Worm (Caenorhabditis elegans) whole organism, late embryonic: ENCODE results near the gene F26F2.13.

ENCODE experiments used
- C38D4.7 ChIP-seq: fragments of 200-800 bp; sonication (Bioruptor generic); optimal IDR thresholded peaks from 2 replicates; lab custom pipeline; 2018; ENCODE audit warnings: mild to moderate bottlenecking, missing genetic modification characterization, moderate library complexity, missing compliant biosample characterization
- F13H6.1 ChIP-seq: sonication (generic microtip); optimal IDR thresholded peaks from 2 replicates; lab custom pipeline; 2016; ENCODE audit warnings: missing genetic modification characterization, missing compliant biosample characterization
- K02D7.2 ChIP-seq: sonication (generic microtip); optimal IDR thresholded peaks from 2 replicates; lab custom pipeline; 2017; ENCODE audit warnings: mild to moderate bottlenecking, missing genetic modification characterization, missing compliant biosample characterization
- K09A11.1 ChIP-seq: sonication (generic microtip); optimal IDR thresholded peaks from 2 replicates; lab custom pipeline; 2017; ENCODE audit warnings: antibody characterized with exemption, mild to moderate bottlenecking, missing genetic modification characterization, missing compliant biosample characterization; ENCODE audit not compliant: insufficient read depth
- T23F11.4 ChIP-seq: fragments of 200-800 bp; sonication (Bioruptor generic); optimal IDR thresholded peaks from 2 replicates; lab custom pipeline; 2018; ENCODE audit warnings: mild to moderate bottlenecking, missing genetic modification characterization, missing compliant biosample characterization
- Y22D7AL.16 ChIP-seq: sonication (generic microtip); optimal IDR thresholded peaks from 2 replicates; lab custom pipeline; 2016; ENCODE audit warnings: missing genetic modification characterization, missing compliant biosample characterization
- ama-1 ChIP-seq: fragments of 150-350 bp; optimal IDR thresholded peaks from 2 replicates; lab custom pipeline; 2014
- ceh-14 ChIP-seq: sonication (generic microtip); optimal IDR thresholded peaks from 2 replicates; lab custom pipeline; 2016; ENCODE audit warnings: missing genotype, missing genetic modification characterization, missing compliant biosample characterization
- ceh-18 ChIP-seq: sonication (generic microtip); optimal IDR thresholded peaks from 2 replicates; lab custom pipeline; 2016; ENCODE audit warnings: missing genetic modification characterization, missing compliant biosample characterization
- ceh-2 ChIP-seq: sonication (generic microtip); optimal IDR thresholded peaks from 2 replicates; lab custom pipeline; 2016; ENCODE audit warnings: missing genotype, missing genetic modification characterization, missing compliant biosample characterization
- ceh-31 ChIP-seq: sonication (generic microtip); optimal IDR thresholded peaks from 2 replicates; lab custom pipeline; 2016; ENCODE audit warnings: missing genetic modification characterization, missing compliant biosample characterization
- ceh-48 ChIP-seq: sonication (generic microtip); optimal IDR thresholded peaks from 2 replicates; lab custom pipeline; 2016; ENCODE audit warnings: missing genetic modification characterization, inconsistent platforms, missing compliant biosample characterization
- ceh-6 ChIP-seq: fragments of 200-800 bp; sonication (Bioruptor generic); optimal IDR thresholded peaks from 2 replicates; lab custom pipeline; 2018; ENCODE audit warnings: mild to moderate bottlenecking, missing genetic modification characterization, missing compliant biosample characterization
- ceh-9 ChIP-seq: sonication (generic microtip); optimal IDR thresholded peaks from 2 replicates; lab custom pipeline; 2016; ENCODE audit warnings: mild to moderate bottlenecking, missing genetic modification characterization, inconsistent platforms, missing compliant biosample characterization
- che-1 ChIP-seq: sonication (generic microtip); optimal IDR thresholded peaks from 2 replicates; lab custom pipeline; 2016; ENCODE audit warnings: mild to moderate bottlenecking, missing genetic modification characterization, missing compliant biosample characterization
- dve-1 ChIP-seq: sonication (generic microtip); optimal IDR thresholded peaks from 2 replicates; lab custom pipeline; 2017; ENCODE audit warnings: antibody characterized with exemption, mild to moderate bottlenecking, missing genetic modification characterization, missing compliant biosample characterization
- elt-2 ChIP-seq: sonication (generic microtip); optimal IDR thresholded peaks from 2 replicates; lab custom pipeline; 2016; ENCODE audit warnings: missing genetic modification reagents, missing genetic modification characterization, missing compliant biosample characterization
- eyg-1 ChIP-seq: sonication (generic microtip); optimal IDR thresholded peaks from 2 replicates; lab custom pipeline; 2016; ENCODE audit warnings: missing genotype, missing genetic modification characterization, missing compliant biosample characterization
- fkh-10 ChIP-seq: fragments of 150-350 bp; optimal IDR thresholded peaks from 2 replicates; lab custom pipeline; 2014; ENCODE audit warnings: missing biosample characterization, missing genetic modification reagents, missing genetic modification characterization
- gmeb-2 ChIP-seq: sonication (generic microtip); optimal IDR thresholded peaks from 2 replicates; lab custom pipeline; 2016; ENCODE audit warnings: missing genetic modification characterization, inconsistent platforms, missing compliant biosample characterization
- hlh-15 ChIP-seq: sonication (generic microtip); optimal IDR thresholded peaks from 2 replicates; lab custom pipeline; 2016; ENCODE audit warnings: missing genetic modification characterization, missing compliant biosample characterization
- hlh-6 ChIP-seq: sonication (generic microtip); optimal IDR thresholded peaks from 2 replicates; lab custom pipeline; 2016; ENCODE audit warnings: missing genotype, missing genetic modification characterization, missing compliant biosample characterization
- hlh-8 ChIP-seq: sonication (generic microtip); optimal IDR thresholded peaks from 2 replicates; lab custom pipeline; 2016; ENCODE audit warnings: missing genotype, missing genetic modification characterization, missing compliant biosample characterization
- nhr-11 ChIP-seq: fragments of 150-350 bp; optimal IDR thresholded peaks from 2 replicates; lab custom pipeline; 2014; ENCODE audit warnings: missing biosample characterization, missing genetic modification characterization
- nhr-232 ChIP-seq: sonication (generic microtip); optimal IDR thresholded peaks from 2 replicates; lab custom pipeline; 2016; ENCODE audit warnings: missing genetic modification characterization, missing compliant biosample characterization
- odd-2 ChIP-seq: sonication (generic microtip); optimal IDR thresholded peaks from 2 replicates; lab custom pipeline; 2017; ENCODE audit warnings: antibody characterized with exemption, mild to moderate bottlenecking, missing genetic modification characterization, missing compliant biosample characterization
- pag-3 ChIP-seq: sonication (generic microtip); optimal IDR thresholded peaks from 2 replicates; lab custom pipeline; 2016; ENCODE audit warnings: missing compliant biosample characterization, missing genetic modification characterization, borderline replicate concordance
- pax-1 ChIP-seq: fragments of 150-350 bp; optimal IDR thresholded peaks from 2 replicates; lab custom pipeline; 2014; ENCODE audit warnings: missing biosample characterization, missing genetic modification characterization
- pha-2 ChIP-seq: sonication (generic microtip); optimal IDR thresholded peaks from 2 replicates; lab custom pipeline; 2017; ENCODE audit warnings: mild to moderate bottlenecking, missing genetic modification characterization, missing compliant biosample characterization
- pha-4 ChIP-seq: fragments of 150-350 bp; optimal IDR thresholded peaks from 2 replicates; lab custom pipeline; 2018; ENCODE audit warnings: missing biosample characterization, missing genetic modification reagents, missing genetic modification characterization
- pros-1 ChIP-seq: fragments of 150-350 bp; optimal IDR thresholded peaks from 2 replicates; lab custom pipeline; 2014; ENCODE audit warnings: missing biosample characterization, missing genetic modification reagents, missing genetic modification characterization
- ref-2 ChIP-seq: sonication (generic microtip); optimal IDR thresholded peaks from 2 replicates; lab custom pipeline; 2016; ENCODE audit warnings: missing genetic modification characterization, missing compliant biosample characterization
- sdc-2 ChIP-seq: sonication (generic microtip); optimal IDR thresholded peaks from 2 replicates; lab custom pipeline; 2016; ENCODE audit warnings: missing genotype, missing genetic modification characterization, missing compliant biosample characterization
- sox-2 ChIP-seq: fragments of 200-800 bp; sonication (Bioruptor generic); IDR thresholded peaks from 2 replicates; pipeline ENCODE4 v1.3.6; 2022; ENCODE audit warnings: missing genetic modification reagents, missing genetic modification characterization, missing compliant biosample characterization
- tbx-2 ChIP-seq: sonication (generic microtip); optimal IDR thresholded peaks from 2 replicates; lab custom pipeline; 2016; ENCODE audit warnings: missing genetic modification characterization, missing compliant biosample characterization
- tbx-7 ChIP-seq: sonication (generic microtip); optimal IDR thresholded peaks from 2 replicates; lab custom pipeline; 2016; ENCODE audit warnings: missing genotype, missing genetic modification characterization, missing compliant biosample characterization
- ttx-3 ChIP-seq: sonication (generic microtip); optimal IDR thresholded peaks from 2 replicates; lab custom pipeline; 2016; ENCODE audit warnings: missing genetic modification reagents, missing genetic modification characterization, missing compliant biosample characterization
- unc-3 ChIP-seq, 2 experiments: fragments of 200-800 bp in 1 of 2; sonication (Bioruptor generic) in 1 of 2; sonication (generic microtip) in 1 of 2; conservative IDR thresholded peaks in 1 of 2; optimal IDR thresholded peaks in 1 of 2; 2 replicates each; pipeline versions ENCODE4 v1.3.6 to Lab custom; 2016 to 2022; ENCODE audit warnings: missing compliant biosample characterization in 2 of 2, missing genetic modification characterization in 2 of 2, missing genetic modification reagents in 1 of 2
- unc-42 ChIP-seq: sonication (generic microtip); optimal IDR thresholded peaks from 2 replicates; lab custom pipeline; 2016; ENCODE audit warnings: missing genotype, missing genetic modification characterization, missing compliant biosample characterization
- unc-55 ChIP-seq: sonication (generic microtip); optimal IDR thresholded peaks from 2 replicates; lab custom pipeline; 2017; ENCODE audit warnings: missing biosample characterization, missing genetic modification reagents, missing genetic modification characterization

Gene F26F2.13

ce11 chrV:20525816-20526459 lies 38.2 kb upstream of the F26F2.13 start, which contains the start of the genes srh-166 and Y38H6C.24:
srh-166 (minus strand) TSS chrV:20525866.
Y38H6C.24 (plus strand) TSS chrV:20526435.
- TF ChIP-seq elt-2 (tag; lab: Kevin White, UChicago) (peak; percentile 83), pax-1 (tag; lab: Kevin White, UChicago) (no peak), ref-2 (no peak), eyg-1 (no peak), nhr-11 (tag; lab: Kevin White, UChicago) (no peak), ceh-14 (tag; lab: Kevin White, UChicago) (no peak), odd-2 (no peak)

- TF ChIP-seq ceh-48 (tag; lab: Kevin White, UChicago) (no peak), unc-42 (tag; lab: Kevin White, UChicago) (no peak), elt-2 (tag; lab: Kevin White, UChicago) (no peak), ceh-2 (no peak), nhr-232 (tag; lab: Kevin White, UChicago) (no peak), tbx-7 (tag; lab: Kevin White, UChicago) (no peak), sox-2 (GFP tag; lab: Robert Waterston, UW) (no peak), T23F11.4 (GFP tag; lab: Kevin White, UChicago) (no peak), K09A11.1 (tag; lab: Kevin White, UChicago) (no peak), hlh-15 (tag; lab: Kevin White, UChicago) (no peak), ceh-18 (tag; lab: Kevin White, UChicago) (no peak), ref-2 (no peak), fkh-10 (no peak), pag-3 (no peak), unc-3 (GFP tag; conservative IDR thresholded peaks at IDR 0.05; lab: Robert Waterston, UW) (no peak), unc-3 (tag; optimal IDR thresholded peaks at IDR 0.05; lab: Kevin White, UChicago) (no peak), che-1 (no peak), dve-1 (no peak)
These were observed 36.7 kb upstream of the F26F2.13 start, which contains the start of gene Y38H6C.13 for ce11 chrV:20527493-20527892. Y38H6C.13 (plus strand) TSS chrV:20527793.

- TF ChIP-seq unc-55 (GFP tag; lab: Kevin White, UChicago) (no peak), pax-1 (tag; lab: Kevin White, UChicago) (no peak), pros-1 (tag; lab: Kevin White, UChicago) (no peak)
These were observed 30.1 kb upstream of the F26F2.13 start, which contains the start of gene famh-161 for ce11 chrV:20534072-20534471. famh-161 (minus strand) TSS chrV:20534172.

- TF ChIP-seq pha-2 (tag; lab: Kevin White, UChicago) (no peak), ceh-48 (tag; lab: Kevin White, UChicago) (no peak), F13H6.1 (tag; lab: Kevin White, UChicago) (no peak), ceh-31 (tag; lab: Kevin White, UChicago) (no peak), ceh-6 (GFP tag; lab: Kevin White, UChicago) (no peak), pag-3 (no peak), ceh-2 (no peak)
These were observed 27.9 kb upstream of the F26F2.13 start, which contains the start of gene Y38H6C.15 for ce11 chrV:20536208-20536607. Y38H6C.15 (minus strand) TSS chrV:20536308.

ce11 chrV:20539055-20539454 lies 25.1 kb upstream of the F26F2.13 start, which contains the start of gene Y38H6C.16:
Y38H6C.16 (minus strand) TSS chrV:20539347.
- peak; percentile 14 for TF ChIP-seq elt-2 (tag; lab: Kevin White, UChicago)
- TF ChIP-seq K09A11.1 (tag; lab: Kevin White, UChicago) = no peak

- TF ChIP-seq pag-3 = no peak
- TF ChIP-seq ceh-9 (tag; lab: Kevin White, UChicago) = no peak
- no peak for TF ChIP-seq hlh-8 (tag; lab: Kevin White, UChicago)
- no peak for TF ChIP-seq fkh-10
- no peak for TF ChIP-seq pha-4
- no peak for TF ChIP-seq ama-1
- no peak for TF ChIP-seq ttx-3
- no peak for TF ChIP-seq hlh-6 (tag; lab: Kevin White, UChicago)
- no peak for TF ChIP-seq Y22D7AL.16 (tag; lab: Kevin White, UChicago)
- no peak for TF ChIP-seq ceh-48 (tag; lab: Kevin White, UChicago)
- TF ChIP-seq tbx-2 (tag; lab: Kevin White, UChicago) = no peak
- TF ChIP-seq C38D4.7 (GFP tag; lab: Kevin White, UChicago) = no peak
- TF ChIP-seq ceh-18 (tag; lab: Kevin White, UChicago) = no peak
- TF ChIP-seq K02D7.2 (tag; lab: Kevin White, UChicago) = no peak
- TF ChIP-seq unc-3 (GFP tag; conservative IDR thresholded peaks at IDR 0.05; lab: Robert Waterston, UW) = no peak
- TF ChIP-seq unc-3 (tag; optimal IDR thresholded peaks at IDR 0.05; lab: Kevin White, UChicago) = no peak
- TF ChIP-seq pros-1 (tag; lab: Kevin White, UChicago) = no peak
- TF ChIP-seq sdc-2 (tag; lab: Kevin White, UChicago) = no peak
- no peak for TF ChIP-seq unc-55 (GFP tag; lab: Kevin White, UChicago)
- no peak for TF ChIP-seq gmeb-2
- TF ChIP-seq unc-42 (tag; lab: Kevin White, UChicago) = no peak
These were observed 20.1 kb upstream of the F26F2.13 start, which contains the start of gene slc-36.3 for ce11 chrV:20544092-20544491. slc-36.3 (minus strand) TSS chrV:20544192.
